Fruit fly (Drosophila melanogaster): Measurements from ENCODE around the gene CG3581.

Gene CG3581

DNA sequence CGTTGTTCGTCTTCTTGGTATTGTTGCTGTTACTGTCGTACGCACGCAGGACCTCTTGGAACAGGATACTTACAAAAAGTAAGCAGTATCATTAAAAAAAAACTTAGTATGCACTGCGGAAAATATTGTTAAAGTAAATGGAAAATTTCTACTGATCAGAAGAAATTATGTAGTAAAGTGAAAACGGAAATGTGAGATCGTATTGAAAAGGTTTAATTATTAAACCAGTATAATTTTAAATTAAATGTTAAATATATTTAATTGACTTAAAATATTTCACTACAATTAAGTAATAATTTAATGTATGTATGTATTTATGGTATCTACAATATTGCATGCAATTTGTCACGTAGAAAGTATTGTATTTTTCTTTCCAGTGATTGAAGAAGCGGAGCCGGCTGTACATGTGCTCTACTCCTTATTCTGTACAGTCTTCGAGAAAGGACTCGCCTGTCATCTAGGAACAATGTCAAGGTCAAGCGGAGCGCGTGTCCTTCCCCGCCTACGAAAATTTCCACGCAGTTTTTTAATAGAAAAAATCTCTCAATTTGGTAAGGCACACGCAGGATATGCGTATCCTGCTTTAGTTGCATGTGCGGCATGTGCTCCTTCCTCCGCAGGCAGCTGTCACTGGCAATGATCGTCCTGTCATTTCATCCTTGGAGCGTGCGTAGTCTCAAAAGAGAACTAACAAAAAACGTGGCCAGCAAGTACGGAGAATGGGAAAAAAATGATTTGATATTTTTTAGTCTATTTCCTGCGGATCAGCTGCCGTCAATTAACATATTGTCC is 30.9 kb downstream of the CG3581 start (continued):
- TF ChIP-seq CG4404 (GFP tag; IDR thresholded peaks at IDR 0.05) (peak; percentile 93), CG8924 (tag; optimal IDR thresholded peaks at IDR 0.05) (peak; percentile 55), pnt (GFP tag; optimal IDR thresholded peaks at IDR 0.05) (no peak), prd (optimal IDR thresholded peaks at IDR 0.05) (no peak), prd (GFP tag; IDR thresholded peaks at IDR 0.05) (peak; percentile 49; the same call in 2 of the 3 replicates), CG31441 (GFP tag; IDR thresholded peaks at IDR 0.05) (0 out of 2 replicates have a peak, but pooled peaks have one; percentile 14), CG17829 (tag; optimal IDR thresholded peaks at IDR 0.05) (peak; percentile 52), grau (tag; optimal IDR thresholded peaks at IDR 0.05) (peak; percentile 6), CG17361 (GFP tag; IDR thresholded peaks at IDR 0.05) (peak; percentile 50; the same call in 2 of the 3 replicates), CG9876 (GFP tag; optimal IDR thresholded peaks at IDR 0.05) (no peak), trem (tag; optimal IDR thresholded peaks at IDR 0.05) (peak; percentile 18), tll (GFP tag; optimal IDR thresholded peaks at IDR 0.05) (peak in 1 of 2 experiments; percentile 5), CG14965 (GFP tag; optimal IDR thresholded peaks at IDR 0.05; ENCODE audit: borderline replicate concordance) (no peak), sens (GFP tag) (peak; percentile 6), CG14710 (tag; optimal IDR thresholded peaks at IDR 0.05) (peak; percentile 36), CG10979 (tag; optimal IDR thresholded peaks at IDR 0.05) (peak; percentile 49), gem (tag; optimal IDR thresholded peaks at IDR 0.05) (peak; percentile 34), CG4282 (GFP tag; optimal IDR thresholded peaks at IDR 0.05) (no peak), CG18262 (tag; optimal IDR thresholded peaks at IDR 0.05) (peak; percentile 72), Abd-B (GFP tag; optimal IDR thresholded peaks at IDR 0.05) (no peak), ase (GFP tag; IDR thresholded peaks at IDR 0.05) (no peak), lola (GFP tag; optimal IDR thresholded peaks at IDR 0.05) (peak in 1 of 3 experiments; percentile 53), zen (tag; optimal IDR thresholded peaks at IDR 0.05) (peak; percentile 85), CG42726 (GFP tag; IDR thresholded peaks at IDR 0.05; ENCODE audit: partially characterized antibody) (no peak)

DNA sequence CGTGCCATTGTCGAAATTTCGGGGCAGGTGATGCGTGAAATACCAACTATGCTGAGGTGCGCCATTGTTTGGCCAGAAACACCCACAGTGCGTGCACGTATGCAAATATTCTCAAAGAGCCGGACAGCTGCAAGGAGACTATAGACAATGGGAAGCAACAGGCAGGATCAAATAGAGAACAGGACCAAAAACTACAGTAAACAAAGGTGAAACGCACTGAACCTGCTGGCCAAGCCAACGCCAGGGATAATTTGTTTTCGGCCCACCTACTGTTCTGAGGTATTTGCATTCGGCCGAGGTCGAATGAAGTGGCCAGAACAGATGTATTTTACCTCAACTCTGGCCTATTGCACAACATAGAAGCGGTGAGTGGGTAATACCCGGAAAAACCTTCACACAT is 32.8 kb downstream of the CG3581 start:
- no peak for TF ChIP-seq Trl (optimal IDR thresholded peaks at IDR 0.05)
- TF ChIP-seq Trl (GFP tag; optimal IDR thresholded peaks at IDR 0.05): no peak
- TF ChIP-seq CG9727 (GFP tag; optimal IDR thresholded peaks at IDR 0.05): no peak
- TF ChIP-seq D (optimal IDR thresholded peaks at IDR 0.05): peak; percentile 95
- no peak for TF ChIP-seq D (GFP tag; optimal IDR thresholded peaks at IDR 0.05)
- TF ChIP-seq tll (GFP tag; optimal IDR thresholded peaks at IDR 0.05): peak in 1 of 2 experiments; percentile 95
- peak; percentile 58 for TF ChIP-seq CG15479 (GFP tag; optimal IDR thresholded peaks at IDR 0.05)
- TF ChIP-seq Deaf1 (tag; optimal IDR thresholded peaks at IDR 0.05): no peak
- TF ChIP-seq zen (tag; optimal IDR thresholded peaks at IDR 0.05): peak; percentile 79
- peak; percentile 51 for TF ChIP-seq ac (GFP tag; optimal IDR thresholded peaks at IDR 0.05)
- no peak for TF ChIP-seq wdn (GFP tag; IDR thresholded peaks at IDR 0.05)
- peak; percentile 47 for TF ChIP-seq twi (tag; optimal IDR thresholded peaks at IDR 0.05)
- TF ChIP-seq CG12299 (tag; optimal IDR thresholded peaks at IDR 0.05): no peak
- no peak for TF ChIP-seq slou (GFP tag; optimal IDR thresholded peaks at IDR 0.05)
- no peak for TF ChIP-seq zf30C (GFP tag; optimal IDR thresholded peaks at IDR 0.05)
- TF ChIP-seq Fer1 (GFP tag; optimal IDR thresholded peaks at IDR 0.05): no peak
- TF ChIP-seq prd (optimal IDR thresholded peaks at IDR 0.05): no peak
- peak; percentile 31; the same call in 1 of the 3 replicates for TF ChIP-seq prd (GFP tag; IDR thresholded peaks at IDR 0.05)
- TF ChIP-seq HLH3B (GFP tag; IDR thresholded peaks at IDR 0.05): no peak
- TF ChIP-seq CG9876 (GFP tag; optimal IDR thresholded peaks at IDR 0.05): no peak
- TF ChIP-seq lilli (GFP tag; optimal IDR thresholded peaks at IDR 0.05): no peak
- TF ChIP-seq z (GFP tag; IDR thresholded peaks at IDR 0.05): no peak
- peak; percentile 17; the same call in 1 of the 2 replicates for TF ChIP-seq gt (GFP tag; IDR thresholded peaks at IDR 0.05)
- TF ChIP-seq cad (GFP tag; optimal IDR thresholded peaks at IDR 0.05): peak; percentile 4
